Worm (Caenorhabditis elegans) whole organism, L2 larva: ENCODE data around the gene rnp-1.

Experiments
- C34F6.9 ChIP-seq: fragments of 150-350 bp; optimal IDR thresholded peaks from 2 replicates; lab custom pipeline; 2014; ENCODE audit warnings: missing biosample characterization, missing genetic modification characterization
- R02D3.7 ChIP-seq: fragments of 150-350 bp; optimal IDR thresholded peaks from 2 replicates; lab custom pipeline; 2014; ENCODE audit warnings: missing biosample characterization, missing genetic modification characterization
- alr-1 ChIP-seq: fragments of 150-350 bp; optimal IDR thresholded peaks from 2 replicates; lab custom pipeline; 2014; ENCODE audit warnings: missing biosample characterization, missing genetic modification characterization
- aly-2 ChIP-seq: fragments of 150-350 bp; optimal IDR thresholded peaks from 2 replicates; lab custom pipeline; 2014; ENCODE audit warnings: missing biosample characterization, missing genetic modification characterization
- ama-1 ChIP-seq: fragments of 150-350 bp; optimal IDR thresholded peaks from 2 replicates; lab custom pipeline; 2018; ENCODE audit warnings: inconsistent platforms
- blmp-1 ChIP-seq: sonication (generic microtip); optimal IDR thresholded peaks from 2 replicates; lab custom pipeline; 2017; ENCODE audit warnings: missing genetic modification characterization, mild to moderate bottlenecking, missing compliant biosample characterization, antibody characterized with exemption, moderate library complexity; ENCODE audit not compliant: insufficient read depth
- ceh-16 ChIP-seq: fragments of 150-350 bp; optimal IDR thresholded peaks from 2 replicates; lab custom pipeline; 2014; ENCODE audit warnings: missing biosample characterization, missing genetic modification characterization
- egl-27 ChIP-seq: sonication (generic microtip); optimal IDR thresholded peaks from 3 replicates; lab custom pipeline; 2017; ENCODE audit warnings: missing biosample characterization, missing genetic modification reagents, missing genetic modification characterization
- elt-1 ChIP-seq: fragments of 150-350 bp; optimal IDR thresholded peaks from 2 replicates; lab custom pipeline; 2014; ENCODE audit warnings: missing biosample characterization, missing genetic modification characterization
- elt-3 ChIP-seq: sonication (generic microtip); optimal IDR thresholded peaks from 2 replicates; lab custom pipeline; 2017; ENCODE audit warnings: missing biosample characterization, missing genetic modification characterization
- fos-1 ChIP-seq: fragments of 150-350 bp; optimal IDR thresholded peaks from 2 replicates; lab custom pipeline; 2014; ENCODE audit warnings: missing biosample characterization, missing genetic modification characterization
- gmeb-1 ChIP-seq: fragments of 150-350 bp; optimal IDR thresholded peaks from 2 replicates; lab custom pipeline; 2014; ENCODE audit warnings: missing biosample characterization, missing genetic modification characterization
- lin-11 ChIP-seq: fragments of 150-350 bp; sonication (generic microtip); optimal IDR thresholded peaks from 2 replicates; lab custom pipeline; 2014; ENCODE audit warnings: missing biosample characterization, missing genetic modification characterization, inconsistent platforms, mixed read lengths
- lin-13 ChIP-seq: fragments of 150-350 bp; optimal IDR thresholded peaks from 2 replicates; lab custom pipeline; 2014; ENCODE audit warnings: missing biosample characterization, missing genetic modification reagents, missing genetic modification characterization
- lsy-2 ChIP-seq, 2 experiments: fragments of 150-350 bp in 1 of 2; sonication (generic microtip) in 1 of 2; optimal IDR thresholded peaks; 2 replicates each; lab custom pipeline; 2014 to 2017; ENCODE audit warnings: missing biosample characterization in 2 of 2, missing genetic modification characterization in 2 of 2
- mab-5 ChIP-seq: fragments of 150-350 bp; optimal IDR thresholded peaks from 2 replicates; lab custom pipeline; 2014; ENCODE audit warnings: missing biosample characterization, missing genetic modification characterization
- mbf-1 ChIP-seq: sonication (generic microtip); optimal IDR thresholded peaks from 2 replicates; lab custom pipeline; 2017; ENCODE audit warnings: missing biosample characterization, missing genetic modification characterization
- nhr-11 ChIP-seq: fragments of 150-350 bp; optimal IDR thresholded peaks from 2 replicates; lab custom pipeline; 2014; ENCODE audit warnings: missing biosample characterization, missing genetic modification characterization
- nhr-21 ChIP-seq: fragments of 150-350 bp; optimal IDR thresholded peaks from 2 replicates; lab custom pipeline; 2014; ENCODE audit warnings: missing biosample characterization, missing genetic modification characterization
- nhr-23 ChIP-seq: fragments of 150-350 bp; optimal IDR thresholded peaks from 2 replicates; lab custom pipeline; 2014; ENCODE audit warnings: missing biosample characterization, missing genetic modification reagents, missing genetic modification characterization
- nhr-25 ChIP-seq: fragments of 150-350 bp; sonication (generic microtip); optimal IDR thresholded peaks from 3 replicates; lab custom pipeline; 2014; ENCODE audit warnings: missing biosample characterization, missing genetic modification characterization
- nhr-6 ChIP-seq: fragments of 150-350 bp; optimal IDR thresholded peaks from 2 replicates; lab custom pipeline; 2014; ENCODE audit warnings: missing biosample characterization, missing genetic modification characterization
- nhr-77 ChIP-seq: fragments of 150-350 bp; optimal IDR thresholded peaks from 2 replicates; lab custom pipeline; 2014; ENCODE audit warnings: missing biosample characterization, missing genetic modification characterization
- skn-1 ChIP-seq: sonication (generic microtip); optimal IDR thresholded peaks from 2 replicates; lab custom pipeline; 2017; ENCODE audit warnings: missing biosample characterization, missing genetic modification characterization
- sma-3 ChIP-seq: sonication (generic microtip); optimal IDR thresholded peaks from 2 replicates; lab custom pipeline; 2016; ENCODE audit warnings: missing genetic modification reagents, missing genetic modification characterization, missing compliant biosample characterization
- sma-9 ChIP-seq, 2 experiments: fragments of 150-350 bp in 1 of 2; sonication (generic microtip) in 1 of 2; optimal IDR thresholded peaks; 2 replicates each; lab custom pipeline; 2014 to 2016; ENCODE audit warnings: missing genetic modification characterization in 2 of 2, mild to moderate bottlenecking in 1 of 2, missing biosample characterization in 1 of 2, missing compliant biosample characterization in 1 of 2, missing genetic modification reagents in 1 of 2, moderate library complexity in 1 of 2
- snpc-4 ChIP-seq: fragments of 150-350 bp; optimal IDR thresholded peaks from 2 replicates; lab custom pipeline; 2014; ENCODE audit warnings: missing biosample characterization, missing genetic modification characterization
- unc-39 ChIP-seq: fragments of 150-350 bp; optimal IDR thresholded peaks from 2 replicates; lab custom pipeline; 2014; ENCODE audit warnings: missing biosample characterization, missing genetic modification characterization
- unc-55 ChIP-seq: fragments of 150-350 bp; sonication (generic microtip); optimal IDR thresholded peaks from 3 replicates; lab custom pipeline; 2014; ENCODE audit warnings: missing biosample characterization, missing genetic modification reagents, missing genetic modification characterization
- zag-1 ChIP-seq: fragments of 150-350 bp; optimal IDR thresholded peaks from 2 replicates; lab custom pipeline; 2014; ENCODE audit warnings: missing biosample characterization, missing genetic modification characterization
- ztf-11 ChIP-seq: sonication (generic microtip); optimal IDR thresholded peaks from 2 replicates; lab custom pipeline; 2017; ENCODE audit warnings: missing biosample characterization, missing genetic modification characterization
- ztf-4 ChIP-seq: fragments of 150-350 bp; optimal IDR thresholded peaks from 2 replicates; lab custom pipeline; 2014; ENCODE audit warnings: missing biosample characterization, missing genetic modification characterization

Gene rnp-1

DNA sequence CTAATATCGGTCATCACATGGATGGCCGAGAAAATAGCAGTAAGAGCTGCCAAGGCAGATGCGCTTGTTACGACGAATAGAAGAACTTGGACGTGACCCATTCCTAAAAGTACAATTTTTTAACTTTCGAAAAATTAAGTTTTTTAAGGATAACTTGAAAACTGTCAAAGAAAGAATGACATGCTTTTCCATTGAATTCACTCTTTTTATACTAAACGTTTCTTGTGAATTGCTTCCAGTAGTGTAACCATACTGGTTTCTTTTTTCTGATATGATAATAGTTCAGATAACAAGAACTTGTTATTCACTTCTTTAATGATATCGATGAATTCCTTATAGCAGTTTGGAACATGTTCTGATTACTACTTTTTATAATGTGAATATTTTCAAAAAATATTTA is 24.4 kb upstream of the rnp-1 start, which contains the start of gene col-37:
col-37 (minus strand) TSS at position 101 of the 400 bp plus-strand sequence.
- no peak for TF ChIP-seq lin-13 (GFP tag; lab: Kevin White, UChicago)
- TF ChIP-seq unc-55 (GFP tag; lab: Kevin White, UChicago) = peak; percentile 18
- TF ChIP-seq, all 48 proteins: peak for 1

- TF ChIP-seq nhr-23 (tag; lab: Kevin White, UChicago) = no peak
- no peak for TF ChIP-seq nhr-21 (tag; lab: Kevin White, UChicago)
- TF ChIP-seq fos-1 = no peak
- no peak for TF ChIP-seq ztf-4
- TF ChIP-seq blmp-1 (tag; lab: Kevin White, UChicago) = no peak
- no peak for TF ChIP-seq ceh-16 (tag; lab: Kevin White, UChicago)
- no peak for TF ChIP-seq lin-13 (GFP tag; lab: Kevin White, UChicago)
- TF ChIP-seq R02D3.7 (tag; lab: Kevin White, UChicago) = no peak
Measured at ce11 chrV:12170114-12170513, 22.0 kb upstream of the rnp-1 start, which contains the start of gene ZK863.1. Gene ZK863.1 (minus strand): TSS chrV:12170214.

ce11 chrV:12179338-12179737 is 12.7 kb upstream of the rnp-1 start, which contains the start of gene clec-224:
Gene clec-224 (minus strand): TSS chrV:12179438.
- TF ChIP-seq C34F6.9 (tag; lab: Kevin White, UChicago) = no peak
- TF ChIP-seq aly-2 = no peak

DNA sequence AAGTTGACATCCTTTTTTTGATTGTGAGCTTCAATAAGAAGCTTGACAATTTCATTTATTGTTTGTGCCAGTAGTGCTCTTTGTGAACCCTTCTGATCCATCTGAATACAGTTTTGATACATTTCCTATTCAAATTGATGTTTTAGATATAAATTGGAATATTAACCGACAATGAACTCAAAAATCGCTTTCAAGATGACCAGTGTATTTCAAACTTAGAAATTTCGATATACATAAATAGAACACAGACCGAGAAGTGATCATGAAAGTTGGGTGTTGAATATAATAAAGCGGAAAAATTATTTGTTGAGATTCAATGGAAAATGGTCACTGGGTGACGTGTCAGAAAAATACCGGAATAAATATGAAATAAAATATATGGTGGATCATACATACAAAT is 10.8 kb upstream of the rnp-1 start, which contains the start of gene elpc-3:
elpc-3 (minus strand) TSS at position 101 of the 400 bp plus-strand sequence.
- no peak for TF ChIP-seq lin-11 (tag; lab: Kevin White, UChicago)

DNA sequence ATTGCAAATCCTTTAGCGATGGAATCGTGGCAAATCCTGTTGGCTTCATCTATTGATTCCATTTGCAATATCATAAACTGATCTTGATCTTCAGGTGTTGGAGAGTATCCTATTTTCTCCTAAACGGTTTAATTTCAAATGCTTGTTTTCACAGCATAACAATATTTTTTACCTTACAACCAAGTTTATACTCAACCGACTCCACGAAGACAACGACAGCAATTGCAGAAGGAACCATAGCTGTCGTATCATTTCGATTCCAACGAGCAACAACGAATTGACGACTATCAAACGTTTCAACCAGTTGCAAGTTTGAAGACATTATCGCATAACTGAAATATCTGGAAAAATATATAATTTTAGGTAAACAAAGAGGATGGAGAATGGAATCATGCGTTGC is 8.2 kb upstream of the rnp-1 start, which contains the start of gene usip-1:
usip-1 (minus strand) TSS at position 341 of the 400 bp plus-strand sequence.
- TF ChIP-seq fos-1 (no peak), ama-1 (lab: Kevin White, UChicago) (no peak), mab-5 (tag; lab: Kevin White, UChicago) (no peak), blmp-1 (tag; lab: Kevin White, UChicago) (no peak), ztf-11 (tag; lab: Kevin White, UChicago) (no peak), nhr-11 (tag; lab: Kevin White, UChicago) (no peak), egl-27 (tag; lab: Kevin White, UChicago) (no peak), nhr-77 (tag; lab: Kevin White, UChicago) (no peak), lin-13 (GFP tag; lab: Kevin White, UChicago) (no peak), skn-1 (no peak), sma-3 (GFP tag; lab: Kevin White, UChicago) (no peak), elt-1 (tag; lab: Kevin White, UChicago) (no peak), gmeb-1 (tag; lab: Kevin White, UChicago) (no peak), nhr-6 (tag; lab: Kevin White, UChicago) (no peak), elt-3 (no peak), unc-39 (tag; lab: Kevin White, UChicago) (no peak), sma-9 (GFP tag; optimal IDR thresholded peaks at IDR 0.05; lab: Kevin White, UChicago) (no peak), sma-9 (tag; optimal IDR thresholded peaks at IDR 0.05; lab: Kevin White, UChicago) (no peak), zag-1 (no peak)

ce11 chrV:12184308-12184999 is 7.6 kb upstream of the rnp-1 start, which contains the start of gene srd-4:
Gene srd-4 (plus strand): TSS chrV:12184949.
- peak; percentile 1 for TF ChIP-seq lin-13 (GFP tag; lab: Kevin White, UChicago)
- TF ChIP-seq snpc-4 (tag; lab: Kevin White, UChicago) = peak; percentile 25
- no peak for TF ChIP-seq alr-1
- peak; percentile 21 to 74 for TF ChIP-seq lsy-2 (tag; optimal IDR thresholded peaks at IDR 0.05; lab: Kevin White, UChicago)
- peak; percentile 50 for TF ChIP-seq C34F6.9 (tag; lab: Kevin White, UChicago)
- TF ChIP-seq gmeb-1 (tag; lab: Kevin White, UChicago) = peak; percentile 95
- no peak for TF ChIP-seq mbf-1 (tag; lab: Kevin White, UChicago)
- TF ChIP-seq nhr-25 (tag; lab: Kevin White, UChicago) = no peak
- TF ChIP-seq unc-55 (GFP tag; lab: Kevin White, UChicago) = peak; percentile 79
